Worm (Caenorhabditis elegans) whole organism, L1 larva: ENCODE results near the gene F28F8.7.

ENCODE experiments used
- C16A3.4 ChIP-seq: fragments of 150-350 bp; optimal IDR thresholded peaks from 2 replicates; lab custom pipeline; 2014; ENCODE audit warnings: missing biosample characterization, missing genetic modification characterization
- Y116A8C.19 ChIP-seq: sonication (generic microtip); optimal IDR thresholded peaks from 2 replicates; lab custom pipeline; 2016; ENCODE audit warnings: missing compliant biosample characterization, missing genetic modification characterization, borderline replicate concordance
- aha-1 ChIP-seq: fragments of 150-350 bp; optimal IDR thresholded peaks from 2 replicates; lab custom pipeline; 2014; ENCODE audit warnings: missing biosample characterization, missing genetic modification characterization
- blmp-1 ChIP-seq: fragments of 150-350 bp; optimal IDR thresholded peaks from 2 replicates; lab custom pipeline; 2014; ENCODE audit warnings: missing biosample characterization, missing genetic modification characterization
- ceh-82 ChIP-seq, 3 experiments: fragments of 150-350 bp in 1 of 3; sonication (generic microtip) in 2 of 3; optimal IDR thresholded peaks; 2 replicates each; lab custom pipeline; 2014 to 2017; ENCODE audit warnings: missing biosample characterization in 3 of 3, missing genetic modification characterization in 3 of 3
- dpl-1 ChIP-seq, 3 experiments: fragments of 150-350 bp in 2 of 3; sonication (generic microtip) in 1 of 3; optimal IDR thresholded peaks; 2 replicates each; lab custom pipeline; 2014 to 2017; ENCODE audit warnings: missing biosample characterization in 3 of 3, missing genetic modification characterization in 3 of 3, missing genetic modification reagents in 3 of 3
- efl-1 ChIP-seq, 4 experiments: fragments of 150-350 bp; optimal IDR thresholded peaks in 3 of 4; peaks in 1 of 4; 1 replicate in 1 of 4; 2 replicates in 3 of 4; lab custom pipeline; 2014; ENCODE audit warnings: missing biosample characterization in 2 of 4, missing genetic modification characterization in 2 of 4, missing genetic modification reagents in 2 of 4
- egl-27 ChIP-seq, 2 experiments: fragments of 150-350 bp in 1 of 2; sonication (generic microtip); optimal IDR thresholded peaks; 3 replicates each; lab custom pipeline; 2017 to 2018; ENCODE audit warnings: missing biosample characterization in 2 of 2, missing genetic modification characterization in 2 of 2, missing genetic modification reagents in 2 of 2
- elt-3 ChIP-seq, 6 experiments: fragments of 150-350 bp in 1 of 6; sonication (generic microtip); optimal IDR thresholded peaks; 2 replicates each; lab custom pipeline; 2017 to 2018; ENCODE audit warnings: missing biosample characterization in 6 of 6, missing genetic modification characterization in 6 of 6, inconsistent platforms in 1 of 6
- fkh-4 ChIP-seq: sonication (generic microtip); optimal IDR thresholded peaks from 2 replicates; lab custom pipeline; 2016; ENCODE audit warnings: missing compliant biosample characterization, missing genetic modification characterization, borderline replicate concordance
- fos-1 ChIP-seq: fragments of 150-350 bp; optimal IDR thresholded peaks from 2 replicates; lab custom pipeline; 2014; ENCODE audit warnings: missing biosample characterization, missing genetic modification characterization
- grh-1 ChIP-seq: fragments of 200-800 bp; sonication (Bioruptor generic); IDR thresholded peaks from 2 replicates; pipeline ENCODE4 v1.3.6; 2022; ENCODE audit warnings: missing genetic modification reagents, missing genetic modification characterization, missing compliant biosample characterization
- hlh-4 ChIP-seq: sonication (generic microtip); optimal IDR thresholded peaks from 2 replicates; lab custom pipeline; 2016; ENCODE audit warnings: mild to moderate bottlenecking, missing genetic modification characterization, missing compliant biosample characterization
- hpl-2 ChIP-seq: fragments of 150-350 bp; optimal IDR thresholded peaks from 2 replicates; lab custom pipeline; 2014; ENCODE audit warnings: missing biosample characterization, missing genetic modification reagents, missing genetic modification characterization
- irx-1 ChIP-seq: sonication (generic microtip); optimal IDR thresholded peaks from 2 replicates; lab custom pipeline; 2016; ENCODE audit warnings: missing genetic modification characterization, missing compliant biosample characterization
- lin-14 ChIP-seq: fragments of 200-800 bp; sonication (Bioruptor generic); optimal IDR thresholded peaks from 2 replicates; lab custom pipeline; 2018; ENCODE audit warnings: mild to moderate bottlenecking, missing genetic modification characterization, moderate library complexity, missing compliant biosample characterization
- lin-35 ChIP-seq, 2 experiments: fragments of 150-350 bp; optimal IDR thresholded peaks; 2 replicates each; lab custom pipeline; 2014; ENCODE audit warnings: missing biosample characterization in 2 of 2, missing genetic modification characterization in 2 of 2, missing genetic modification reagents in 2 of 2
- lsy-2 ChIP-seq, 2 experiments: fragments of 150-350 bp; optimal IDR thresholded peaks; 2 replicates each; lab custom pipeline; 2014; ENCODE audit warnings: missing biosample characterization in 2 of 2, missing genetic modification characterization in 2 of 2
- mef-2 ChIP-seq: fragments of 150-350 bp; optimal IDR thresholded peaks from 2 replicates; lab custom pipeline; 2014; ENCODE audit warnings: missing biosample characterization, missing genetic modification characterization
- nhr-12 ChIP-seq: sonication (generic microtip); optimal IDR thresholded peaks from 2 replicates; lab custom pipeline; 2017; ENCODE audit warnings: missing biosample characterization, missing genetic modification characterization
- nhr-19 ChIP-seq: fragments of 200-800 bp; sonication (Bioruptor generic); conservative IDR thresholded peaks from 2 replicates; pipeline ENCODE4 v1.3.6; 2022; ENCODE audit warnings: missing genetic modification characterization, missing compliant biosample characterization
- nhr-71 ChIP-seq: sonication (generic microtip); optimal IDR thresholded peaks from 2 replicates; lab custom pipeline; 2016; ENCODE audit warnings: mild to moderate bottlenecking, missing genetic modification characterization, moderate library complexity, missing compliant biosample characterization
- nhr-76 ChIP-seq: sonication (generic microtip); optimal IDR thresholded peaks from 2 replicates; lab custom pipeline; 2017; ENCODE audit warnings: missing biosample characterization, missing genetic modification characterization
- nhr-77 ChIP-seq: fragments of 150-350 bp; optimal IDR thresholded peaks from 2 replicates; lab custom pipeline; 2014; ENCODE audit warnings: missing biosample characterization, missing genetic modification characterization
- nhr-90 ChIP-seq: sonication (generic microtip); optimal IDR thresholded peaks from 2 replicates; lab custom pipeline; 2016; ENCODE audit warnings: mild to moderate bottlenecking, missing genetic modification characterization, missing compliant biosample characterization; ENCODE audit not compliant: poor library complexity
- pag-3 ChIP-seq: sonication (generic microtip); optimal IDR thresholded peaks from 2 replicates; lab custom pipeline; 2017; ENCODE audit warnings: missing genetic modification characterization, mild to moderate bottlenecking, missing compliant biosample characterization, antibody characterized with exemption, borderline replicate concordance; ENCODE audit not compliant: insufficient read depth
- pqm-1 ChIP-seq: sonication (generic microtip); optimal IDR thresholded peaks from 3 replicates; lab custom pipeline; 2017; ENCODE audit warnings: missing biosample characterization, missing genetic modification characterization
- rnt-1 ChIP-seq: sonication (generic microtip); optimal IDR thresholded peaks from 2 replicates; lab custom pipeline; 2016; ENCODE audit warnings: mild to moderate bottlenecking, missing genetic modification characterization, moderate library complexity, missing compliant biosample characterization
- sptf-1 ChIP-seq: fragments of 150-350 bp; optimal IDR thresholded peaks from 2 replicates; lab custom pipeline; 2014; ENCODE audit warnings: missing biosample characterization, missing genetic modification characterization
- sup-37 ChIP-seq: fragments of 200-800 bp; sonication (Bioruptor generic); optimal IDR thresholded peaks from 2 replicates; lab custom pipeline; 2018; ENCODE audit warnings: mild to moderate bottlenecking, missing genetic modification characterization, missing compliant biosample characterization
- tbx-2 ChIP-seq: sonication (generic microtip); optimal IDR thresholded peaks from 2 replicates; lab custom pipeline; 2016; ENCODE audit warnings: missing genetic modification characterization, missing compliant biosample characterization
- unc-30 ChIP-seq: sonication (generic microtip); optimal IDR thresholded peaks from 2 replicates; lab custom pipeline; 2017; ENCODE audit warnings: missing biosample characterization, missing genetic modification characterization
- unc-86 ChIP-seq: sonication (generic microtip); optimal IDR thresholded peaks from 2 replicates; lab custom pipeline; 2016; ENCODE audit warnings: missing genetic modification characterization, missing compliant biosample characterization
- unc-98 ChIP-seq: fragments of 200-800 bp; sonication (Bioruptor generic); IDR thresholded peaks from 2 replicates; pipeline ENCODE4 v1.3.6; 2022; ENCODE audit warnings: missing genetic modification characterization, missing compliant biosample characterization
- vab-15 ChIP-seq: sonication (generic microtip); optimal IDR thresholded peaks from 2 replicates; lab custom pipeline; 2017; ENCODE audit warnings: missing genotype, mild to moderate bottlenecking, missing genetic modification characterization, missing compliant biosample characterization
- ztf-11 ChIP-seq, 2 experiments: sonication (generic microtip); optimal IDR thresholded peaks; 2 replicates each; lab custom pipeline; 2016 to 2017; ENCODE audit warnings: missing genetic modification characterization in 2 of 2, missing biosample characterization in 1 of 2, missing compliant biosample characterization in 1 of 2

F28F8.7 gene

DNA sequence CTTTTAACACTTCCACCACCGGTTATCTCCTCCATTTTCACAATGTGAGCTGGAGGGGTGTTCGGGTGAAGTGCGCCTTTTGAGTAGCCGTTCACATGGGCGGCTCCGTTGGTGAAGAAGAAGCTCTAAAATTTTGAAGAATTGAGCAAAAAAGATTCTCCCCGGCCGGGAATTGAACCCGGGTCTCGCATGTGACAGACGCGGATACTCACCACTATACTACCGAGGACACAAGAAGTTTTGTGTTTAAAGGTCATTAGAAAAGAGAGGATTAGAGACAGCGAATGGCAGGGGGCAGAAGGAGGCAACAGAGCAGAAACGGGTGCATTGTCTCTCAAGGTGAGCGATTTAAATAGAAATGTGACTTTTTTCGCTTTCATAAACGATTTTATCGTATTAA, 38.8 kb downstream of the F28F8.7 start (continued):
- TF ChIP-seq Y116A8C.19 (tag; lab: Kevin White, UChicago) (no peak), unc-86 (tag; lab: Kevin White, UChicago) (peak; percentile 19), fkh-4 (tag; lab: Kevin White, UChicago) (no peak), grh-1 (GFP tag; lab: Robert Waterston, UW) (no peak), unc-30 (tag; lab: Kevin White, UChicago) (no peak), sptf-1 (tag; lab: Kevin White, UChicago) (no peak), pqm-1 (tag; lab: Kevin White, UChicago) (no peak), dpl-1 (GFP tag; optimal IDR thresholded peaks at IDR 0.05; lab: Kevin White, UChicago) (peak in 2 of 3 experiments; percentile 5 to 37), elt-3 (tag; optimal IDR thresholded peaks at IDR 0.05; lab: Kevin White, UChicago) (peak in 1 of 6 experiments; percentile 30), rnt-1 (tag; lab: Kevin White, UChicago) (peak; percentile 66), fos-1 (tag; lab: Kevin White, UChicago) (no peak), C16A3.4 (peak; percentile 35), nhr-12 (no peak), hlh-4 (no peak), nhr-77 (tag; lab: Kevin White, UChicago) (peak; percentile 3), nhr-71 (tag; lab: Kevin White, UChicago) (peak; percentile 56), unc-98 (peak; percentile 33; the same call in 1 of the 2 replicates), vab-15 (tag; lab: Kevin White, UChicago) (no peak), nhr-19 (GFP tag; lab: Robert Waterston, UW) (peak; percentile 67), ztf-11 (tag; optimal IDR thresholded peaks at IDR 0.05; lab: Kevin White, UChicago) (no peak), lin-35 (GFP tag; optimal IDR thresholded peaks at IDR 0.05; lab: Kevin White, UChicago) (peak; percentile 30 to 70), hpl-2 (GFP tag; lab: Kevin White, UChicago) (no peak), irx-1 (peak; percentile 8)

ce11 chrV:15550408-15550807, 40.0 kb downstream of the F28F8.7 start:
- TF ChIP-seq lin-14 (GFP tag; lab: Kevin White, UChicago) (no peak), ztf-11 (tag; optimal IDR thresholded peaks at IDR 0.05; lab: Kevin White, UChicago) (no peak), fkh-4 (tag; lab: Kevin White, UChicago) (no peak), egl-27 (tag; optimal IDR thresholded peaks at IDR 0.05; lab: Kevin White, UChicago) (no peak), nhr-77 (tag; lab: Kevin White, UChicago) (no peak), tbx-2 (tag; lab: Kevin White, UChicago) (no peak), nhr-76 (tag; lab: Kevin White, UChicago) (no peak), blmp-1 (tag; lab: Kevin White, UChicago) (no peak), sup-37 (no peak), mef-2 (tag; lab: Kevin White, UChicago) (no peak), lsy-2 (tag; optimal IDR thresholded peaks at IDR 0.05; lab: Kevin White, UChicago) (no peak), ceh-82 (tag; optimal IDR thresholded peaks at IDR 0.05; lab: Kevin White, UChicago) (no peak), pag-3 (tag; lab: Kevin White, UChicago) (no peak), aha-1 (tag; lab: Kevin White, UChicago) (no peak)

DNA sequence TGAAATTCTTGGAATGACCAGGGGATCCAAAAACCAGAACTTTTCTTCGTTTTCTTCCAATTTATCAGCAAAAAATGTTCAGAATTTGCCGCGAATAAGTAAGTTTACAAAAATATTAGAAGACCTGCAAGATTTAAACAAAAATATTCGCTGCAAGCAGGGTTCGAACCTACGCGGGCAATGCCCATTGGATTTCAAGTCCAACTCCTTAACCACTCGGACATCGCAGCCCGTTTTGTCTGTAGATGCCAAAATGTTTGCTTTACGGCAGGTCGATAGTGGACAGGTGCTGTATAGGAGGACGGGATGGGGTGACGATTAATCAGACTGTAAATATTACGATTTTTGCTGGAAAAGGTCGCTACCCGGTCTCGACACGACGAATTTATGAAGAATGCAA, 42.7 kb downstream of the F28F8.7 start:
- no peak for TF ChIP-seq dpl-1 (GFP tag; optimal IDR thresholded peaks at IDR 0.05; lab: Kevin White, UChicago)
- peak in 1 of 2 experiments; percentile 17 for TF ChIP-seq lin-35 (GFP tag; optimal IDR thresholded peaks at IDR 0.05; lab: Kevin White, UChicago)
- peak; percentile 15 for TF ChIP-seq nhr-90
- no peak for TF ChIP-seq efl-1 (optimal IDR thresholded peaks at IDR 0.05; lab: Kevin White, UChicago)
- TF ChIP-seq efl-1 (GFP tag; optimal IDR thresholded peaks at IDR 0.05 in 1 of 2; lab: Kevin White, UChicago) = peak in 1 of 2 experiments; percentile 88
